Worm (Caenorhabditis elegans) whole organism, L2 larva: ENCODE measurements around the gene ZK829.3.

ENCODE experiments used
- C34F6.9 ChIP-seq: fragments of 150-350 bp; optimal IDR thresholded peaks from 2 replicates; lab custom pipeline; 2014; ENCODE audit warnings: missing biosample characterization, missing genetic modification characterization
- F13H6.1 ChIP-seq: sonication (generic microtip); optimal IDR thresholded peaks from 2 replicates; lab custom pipeline; 2016; ENCODE audit warnings: missing genetic modification characterization, missing compliant biosample characterization
- R02D3.7 ChIP-seq: fragments of 150-350 bp; optimal IDR thresholded peaks from 2 replicates; lab custom pipeline; 2014; ENCODE audit warnings: missing biosample characterization, missing genetic modification characterization
- Y55F3AM.14 ChIP-seq: fragments of 200-800 bp; sonication (Bioruptor generic); optimal IDR thresholded peaks from 2 replicates; lab custom pipeline; 2018; ENCODE audit warnings: mild to moderate bottlenecking, missing genetic modification characterization, missing compliant biosample characterization
- ama-1 ChIP-seq: fragments of 150-350 bp; optimal IDR thresholded peaks from 2 replicates; lab custom pipeline; 2018; ENCODE audit warnings: inconsistent platforms
- blmp-1 ChIP-seq: sonication (generic microtip); optimal IDR thresholded peaks from 2 replicates; lab custom pipeline; 2017; ENCODE audit warnings: missing genetic modification characterization, mild to moderate bottlenecking, missing compliant biosample characterization, antibody characterized with exemption, moderate library complexity; ENCODE audit not compliant: insufficient read depth
- ceh-82 ChIP-seq: fragments of 150-350 bp; optimal IDR thresholded peaks from 2 replicates; lab custom pipeline; 2014; ENCODE audit warnings: missing biosample characterization, missing genetic modification characterization
- crh-2 ChIP-seq: sonication (generic microtip); optimal IDR thresholded peaks from 2 replicates; lab custom pipeline; 2017; ENCODE audit warnings: missing biosample characterization, missing genetic modification characterization
- dmd-4 ChIP-seq: sonication (generic microtip); optimal IDR thresholded peaks from 2 replicates; lab custom pipeline; 2017; ENCODE audit warnings: missing biosample characterization, missing genetic modification characterization
- elt-1 ChIP-seq: fragments of 150-350 bp; optimal IDR thresholded peaks from 2 replicates; lab custom pipeline; 2014; ENCODE audit warnings: missing biosample characterization, missing genetic modification characterization
- elt-3 ChIP-seq: sonication (generic microtip); optimal IDR thresholded peaks from 2 replicates; lab custom pipeline; 2017; ENCODE audit warnings: missing biosample characterization, missing genetic modification characterization
- fos-1 ChIP-seq: fragments of 150-350 bp; optimal IDR thresholded peaks from 2 replicates; lab custom pipeline; 2014; ENCODE audit warnings: missing biosample characterization, missing genetic modification characterization
- gmeb-1 ChIP-seq: fragments of 150-350 bp; optimal IDR thresholded peaks from 2 replicates; lab custom pipeline; 2014; ENCODE audit warnings: missing biosample characterization, missing genetic modification characterization
- lin-13 ChIP-seq: fragments of 150-350 bp; optimal IDR thresholded peaks from 2 replicates; lab custom pipeline; 2014; ENCODE audit warnings: missing biosample characterization, missing genetic modification reagents, missing genetic modification characterization
- lin-39 ChIP-seq: fragments of 150-350 bp; optimal IDR thresholded peaks from 2 replicates; lab custom pipeline; 2014; ENCODE audit warnings: missing biosample characterization, missing genetic modification reagents, missing genetic modification characterization
- lsy-2 ChIP-seq, 2 experiments: fragments of 150-350 bp in 1 of 2; sonication (generic microtip) in 1 of 2; optimal IDR thresholded peaks; 2 replicates each; lab custom pipeline; 2014 to 2017; ENCODE audit warnings: missing biosample characterization in 2 of 2, missing genetic modification characterization in 2 of 2
- mab-5 ChIP-seq: fragments of 150-350 bp; optimal IDR thresholded peaks from 2 replicates; lab custom pipeline; 2014; ENCODE audit warnings: missing biosample characterization, missing genetic modification characterization
- mdl-1 ChIP-seq, 2 experiments: fragments of 150-350 bp in 1 of 2; sonication (generic microtip) in 1 of 2; optimal IDR thresholded peaks; 2 replicates each; lab custom pipeline; 2017; ENCODE audit warnings: missing biosample characterization in 2 of 2, missing genetic modification characterization in 2 of 2
- nhr-10 ChIP-seq: sonication (generic microtip); optimal IDR thresholded peaks from 2 replicates; lab custom pipeline; 2017; ENCODE audit warnings: missing biosample characterization, missing genetic modification characterization
- nhr-11 ChIP-seq: fragments of 150-350 bp; optimal IDR thresholded peaks from 2 replicates; lab custom pipeline; 2014; ENCODE audit warnings: missing biosample characterization, missing genetic modification characterization
- nhr-12 ChIP-seq: fragments of 150-350 bp; optimal IDR thresholded peaks from 2 replicates; lab custom pipeline; 2014; ENCODE audit warnings: missing biosample characterization, missing genetic modification characterization
- nhr-129 ChIP-seq: fragments of 150-350 bp; optimal IDR thresholded peaks from 2 replicates; lab custom pipeline; 2014; ENCODE audit warnings: missing biosample characterization, missing genetic modification characterization
- nhr-25 ChIP-seq: fragments of 150-350 bp; sonication (generic microtip); optimal IDR thresholded peaks from 3 replicates; lab custom pipeline; 2014; ENCODE audit warnings: missing biosample characterization, missing genetic modification characterization
- sem-4 ChIP-seq: fragments of 150-350 bp; optimal IDR thresholded peaks from 2 replicates; lab custom pipeline; 2014; ENCODE audit warnings: missing biosample characterization, missing genetic modification reagents, missing genetic modification characterization
- sma-3 ChIP-seq: sonication (generic microtip); optimal IDR thresholded peaks from 2 replicates; lab custom pipeline; 2016; ENCODE audit warnings: missing genetic modification reagents, missing genetic modification characterization, missing compliant biosample characterization
- sma-9 ChIP-seq, 2 experiments: fragments of 150-350 bp in 1 of 2; sonication (generic microtip) in 1 of 2; optimal IDR thresholded peaks; 2 replicates each; lab custom pipeline; 2014 to 2016; ENCODE audit warnings: missing genetic modification characterization in 2 of 2, mild to moderate bottlenecking in 1 of 2, missing biosample characterization in 1 of 2, missing compliant biosample characterization in 1 of 2, missing genetic modification reagents in 1 of 2, moderate library complexity in 1 of 2
- unc-39 ChIP-seq: fragments of 150-350 bp; optimal IDR thresholded peaks from 2 replicates; lab custom pipeline; 2014; ENCODE audit warnings: missing biosample characterization, missing genetic modification characterization
- unc-55 ChIP-seq: fragments of 150-350 bp; sonication (generic microtip); optimal IDR thresholded peaks from 3 replicates; lab custom pipeline; 2014; ENCODE audit warnings: missing biosample characterization, missing genetic modification reagents, missing genetic modification characterization
- unc-62 ChIP-seq: fragments of 150-350 bp; optimal IDR thresholded peaks from 2 replicates; lab custom pipeline; 2014; ENCODE audit warnings: missing biosample characterization, missing genetic modification reagents, missing genetic modification characterization
- ztf-1 ChIP-seq: fragments of 200-800 bp; sonication (Bioruptor generic); conservative IDR thresholded peaks from 2 replicates; pipeline ENCODE4 v1.3.6; 2022; ENCODE audit warnings: missing genetic modification characterization, missing compliant biosample characterization

The ZK829.3 gene

ce11 chrIV:11952612-11953299 is 7.2 kb upstream of the ZK829.3 start, which contains the start of gene gdh-1:
TSS of gene gdh-1 (plus strand) at chrIV:11953249.
- peak; percentile 59 for TF ChIP-seq crh-2 (tag; lab: Kevin White, UChicago)
- peak; percentile 16 for TF ChIP-seq lsy-2 (tag; optimal IDR thresholded peaks at IDR 0.05; lab: Kevin White, UChicago)
- TF ChIP-seq R02D3.7 (tag; lab: Kevin White, UChicago) = no peak
- TF ChIP-seq nhr-12 (tag; lab: Kevin White, UChicago) = no peak
- peak; percentile 44 for TF ChIP-seq blmp-1 (tag; lab: Kevin White, UChicago)
- no peak for TF ChIP-seq nhr-11 (tag; lab: Kevin White, UChicago)
- peak in 1 of 2 experiments; percentile 5 for TF ChIP-seq mdl-1 (tag; optimal IDR thresholded peaks at IDR 0.05; lab: Kevin White, UChicago)
- TF ChIP-seq lin-13 (GFP tag; lab: Kevin White, UChicago) = peak; percentile 59
- TF ChIP-seq sma-9 (GFP tag; optimal IDR thresholded peaks at IDR 0.05; lab: Kevin White, UChicago) = peak; percentile 47
- TF ChIP-seq sma-9 (tag; optimal IDR thresholded peaks at IDR 0.05; lab: Kevin White, UChicago) = no peak
- peak; percentile 73 for TF ChIP-seq nhr-25 (tag; lab: Kevin White, UChicago)
- peak; percentile 50 for TF ChIP-seq fos-1 (tag; lab: Kevin White, UChicago)
- peak; percentile 33 for TF ChIP-seq gmeb-1 (tag; lab: Kevin White, UChicago)
- TF ChIP-seq unc-55 (GFP tag; lab: Kevin White, UChicago) = peak; percentile 35
- TF ChIP-seq ama-1 = peak; percentile 56
- TF ChIP-seq C34F6.9 = peak; percentile 52
- TF ChIP-seq sma-3 (GFP tag; lab: Kevin White, UChicago) = peak; percentile 24
- peak; percentile 75 for TF ChIP-seq nhr-129 (tag; lab: Kevin White, UChicago)
- TF ChIP-seq F13H6.1 (tag; lab: Kevin White, UChicago) = peak; percentile 48
- TF ChIP-seq lin-39 (tag; lab: Kevin White, UChicago) = no peak
- TF ChIP-seq, all 48 proteins: peak for 15

ce11 chrIV:11950270-11950669 is 4.7 kb upstream of the ZK829.3 start, which contains the start of gene tbx-36:
TSS of gene tbx-36 (plus strand) at chrIV:11950570.
- no peak for TF ChIP-seq unc-62 (GFP tag; lab: Kevin White, UChicago)
- TF ChIP-seq R02D3.7 (tag; lab: Kevin White, UChicago) = no peak
- TF ChIP-seq, all 48 proteins: peak for 0

ce11 chrIV:11949717-11950116 is 4.2 kb upstream of the ZK829.3 start, which contains the start of gene hdl-1:
TSS of gene hdl-1 (minus strand) at chrIV:11949817.
- TF ChIP-seq elt-1 (tag; lab: Kevin White, UChicago) (no peak), elt-3 (no peak), unc-62 (GFP tag; lab: Kevin White, UChicago) (no peak), R02D3.7 (tag; lab: Kevin White, UChicago) (no peak), C34F6.9 (no peak), ztf-1 (GFP tag; lab: Robert Waterston, UW) (no peak), nhr-25 (tag; lab: Kevin White, UChicago) (no peak), ceh-82 (tag; lab: Kevin White, UChicago) (no peak), mab-5 (no peak), unc-39 (tag; lab: Kevin White, UChicago) (no peak), nhr-11 (tag; lab: Kevin White, UChicago) (no peak), fos-1 (tag; lab: Kevin White, UChicago) (no peak), dmd-4 (no peak), nhr-10 (tag; lab: Kevin White, UChicago) (no peak), sem-4 (no peak), sma-3 (GFP tag; lab: Kevin White, UChicago) (no peak), F13H6.1 (tag; lab: Kevin White, UChicago) (no peak), lsy-2 (tag; optimal IDR thresholded peaks at IDR 0.05; lab: Kevin White, UChicago) (no peak)

- no peak for TF ChIP-seq F13H6.1 (tag; lab: Kevin White, UChicago)
Observed at ce11 chrIV:11942313-11942712, 3.2 kb downstream of the ZK829.3 start, which contains the start of gene ZK829.1. TSS of gene ZK829.1 (minus strand) at chrIV:11942413.

- TF ChIP-seq Y55F3AM.14 (GFP tag; lab: Kevin White, UChicago) (no peak), sma-9 (GFP tag; optimal IDR thresholded peaks at IDR 0.05; lab: Kevin White, UChicago) (peak; percentile 68), sma-9 (tag; optimal IDR thresholded peaks at IDR 0.05; lab: Kevin White, UChicago) (no peak)
- TF ChIP-seq, all 48 proteins: peak for 1
Observed at ce11 chrIV:11938554-11938953, 7.0 kb downstream of the ZK829.3 start.
